Worm (Caenorhabditis elegans): Measurements from ENCODE around the gene glrx-5.

Gene glrx-5

DNA sequence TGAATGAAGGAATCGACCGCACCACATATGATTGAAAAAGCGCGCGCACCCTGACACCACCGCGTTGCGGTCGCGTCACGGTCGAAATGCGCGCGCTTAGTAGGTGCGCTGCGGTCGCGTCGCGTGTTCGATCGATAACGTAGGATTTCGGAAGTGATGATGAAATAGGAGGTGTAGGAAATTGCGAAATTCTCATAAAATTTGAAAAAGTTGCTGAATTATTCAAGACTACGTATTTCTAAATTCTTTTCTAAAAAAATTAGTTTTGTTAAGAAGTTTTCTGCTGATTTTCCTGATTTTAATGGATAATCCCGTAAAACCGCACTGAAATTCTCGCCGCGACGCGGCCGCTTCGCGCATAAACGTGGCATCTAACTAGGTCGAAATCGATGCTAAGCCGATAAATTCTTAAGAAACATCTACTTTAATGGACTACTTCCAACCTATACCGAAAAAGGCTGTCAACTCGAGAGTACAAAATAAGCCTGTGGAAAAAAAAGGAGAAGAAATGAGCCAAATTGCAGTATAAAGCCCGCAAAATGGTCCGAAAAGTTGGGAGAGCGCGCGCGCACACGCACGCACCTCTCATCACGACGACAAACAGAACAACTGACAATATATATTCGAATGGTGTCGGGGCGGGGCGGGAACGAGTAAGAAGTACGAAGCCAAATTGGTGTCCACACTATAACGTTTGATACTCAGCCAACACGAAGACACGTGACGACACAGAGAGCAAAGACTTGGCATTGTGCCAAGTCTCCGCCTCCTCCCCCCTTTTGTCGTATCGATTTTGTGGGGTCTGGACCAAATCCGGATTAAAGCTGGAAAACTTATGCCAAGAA is 5.0 kb downstream of the glrx-5 start, which contains the start of gene his-72 (continued):
- TF ChIP-seq nhr-47 (tag; optimal IDR thresholded peaks at IDR 0.05) (peak; percentile 66), mep-1 (tag; optimal IDR thresholded peaks at IDR 0.05) (peak; percentile 40), F16B12.6 (tag; optimal IDR thresholded peaks at IDR 0.05) (peak; percentile 17), efl-1 (optimal IDR thresholded peaks at IDR 0.05) (peak; percentile 43 to 56), efl-1 (GFP tag; optimal IDR thresholded peaks at IDR 0.05 in 1 of 2) (peak; percentile 54 to 89), mef-2 (tag; optimal IDR thresholded peaks at IDR 0.05) (no peak), nhr-237 (tag; optimal IDR thresholded peaks at IDR 0.05) (no peak), nhr-84 (tag; optimal IDR thresholded peaks at IDR 0.05) (no peak), sptf-1 (tag; optimal IDR thresholded peaks at IDR 0.05) (no peak), isw-1 (GFP tag; IDR thresholded peaks at IDR 0.05) (peak; percentile 36), unc-130 (tag; optimal IDR thresholded peaks at IDR 0.05) (peak; percentile 23), sup-37 (GFP tag; optimal IDR thresholded peaks at IDR 0.05) (no peak), nhr-28 (tag; optimal IDR thresholded peaks at IDR 0.05) (no peak), elt-3 (tag; optimal IDR thresholded peaks at IDR 0.05) (peak in 1 of 6 experiments; percentile 2), tlp-1 (tag; optimal IDR thresholded peaks at IDR 0.05) (no peak), hpl-2 (GFP tag; optimal IDR thresholded peaks at IDR 0.05) (no peak), unc-62 (GFP tag; optimal IDR thresholded peaks at IDR 0.05) (no peak), lin-14 (GFP tag; optimal IDR thresholded peaks at IDR 0.05) (peak; percentile 85)

DNA sequence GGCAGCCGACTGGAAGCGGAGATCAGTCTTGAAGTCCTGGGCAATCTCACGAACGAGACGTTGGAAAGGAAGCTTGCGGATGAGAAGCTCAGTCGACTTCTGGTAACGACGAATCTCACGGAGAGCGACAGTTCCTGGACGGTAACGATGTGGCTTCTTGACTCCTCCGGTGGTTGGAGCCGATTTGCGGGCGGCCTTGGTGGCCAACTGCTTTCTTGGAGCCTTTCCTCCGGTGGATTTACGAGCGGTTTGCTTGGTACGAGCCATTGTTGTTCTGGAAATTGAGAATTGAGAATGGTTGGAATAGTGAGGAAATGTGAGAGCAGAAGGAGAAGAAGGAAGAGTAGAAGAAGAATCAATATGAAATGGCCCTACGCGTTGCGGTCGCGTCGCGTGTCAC is 5.8 kb downstream of the glrx-5 start:
- TF ChIP-seq efl-1 (optimal IDR thresholded peaks at IDR 0.05): no peak
- TF ChIP-seq efl-1 (GFP tag; optimal IDR thresholded peaks at IDR 0.05 in 1 of 2): peak in 1 of 2 experiments; percentile 91
- TF ChIP-seq sox-4 (tag; optimal IDR thresholded peaks at IDR 0.05): no peak

DNA sequence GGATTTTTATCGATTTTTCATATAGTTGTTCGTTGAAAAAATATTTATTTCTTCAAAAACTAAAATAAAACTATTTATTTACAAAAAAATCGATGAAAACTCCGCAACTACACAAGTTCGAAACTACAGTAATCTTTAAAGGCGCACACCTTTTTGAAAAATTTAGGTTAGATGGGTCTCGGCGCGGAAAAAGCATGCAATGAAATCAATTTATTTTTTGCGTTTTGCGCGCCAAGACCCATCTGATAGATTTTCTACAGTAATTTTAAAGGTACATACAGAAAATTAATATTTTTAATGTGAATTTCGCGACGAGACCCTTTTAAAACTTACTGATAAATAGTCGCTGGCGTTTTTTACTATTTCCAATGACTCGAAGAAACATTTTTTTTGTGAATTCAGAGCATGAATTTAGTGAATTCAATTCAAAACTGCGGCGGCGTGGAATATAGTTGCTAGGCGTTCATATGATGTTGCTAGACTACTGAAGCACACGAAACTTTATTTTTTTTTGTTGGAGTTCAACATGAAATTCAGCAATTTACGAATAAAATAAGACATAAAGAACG is 6.6 kb downstream of the glrx-5 start, which contains the start of gene Y75B8A.33:
Y75B8A.33 (minus strand) TSS at position 385 of the 569 bp plus-strand sequence.
- no peak for TF ChIP-seq efl-1 (optimal IDR thresholded peaks at IDR 0.05)
- TF ChIP-seq efl-1 (GFP tag; optimal IDR thresholded peaks at IDR 0.05 in 1 of 2): peak in 1 of 2 experiments; percentile 60
- no peak for TF ChIP-seq hlh-4 (tag; optimal IDR thresholded peaks at IDR 0.05)
- peak; percentile 45 for TF ChIP-seq ztf-4 (tag; optimal IDR thresholded peaks at IDR 0.05)
- no peak for TF ChIP-seq C04F5.9 (tag; optimal IDR thresholded peaks at IDR 0.05)
- TF ChIP-seq ama-1 (optimal IDR thresholded peaks at IDR 0.05): peak; percentile 61
- TF ChIP-seq lsy-2 (tag; optimal IDR thresholded peaks at IDR 0.05): peak in 1 of 2 experiments; percentile 1
- TF ChIP-seq nhr-76 (tag; optimal IDR thresholded peaks at IDR 0.05): no peak

DNA sequence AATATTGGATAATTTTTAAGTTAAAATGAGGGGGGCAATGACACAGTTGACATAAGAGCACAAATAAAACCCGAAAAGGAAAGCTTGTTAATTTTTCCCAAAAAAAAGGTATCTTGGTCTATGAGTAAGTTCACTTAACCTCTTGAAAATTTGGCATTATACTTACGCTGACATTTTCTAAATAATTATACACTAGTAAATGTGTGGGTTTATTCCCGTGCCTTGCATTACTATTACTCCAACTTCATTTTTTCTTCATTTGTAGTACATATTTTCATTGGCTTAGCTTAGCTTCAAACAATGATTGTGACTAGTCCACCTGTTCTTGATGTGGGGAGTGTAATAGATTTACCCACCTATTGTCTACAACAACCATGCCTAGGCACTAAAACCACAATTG is 14.4 kb downstream of the glrx-5 start, which contains the start of gene Y75B8A.34:
Y75B8A.34 (plus strand) TSS at position 301 of the 400 bp plus-strand sequence.
- TF ChIP-seq zip-4 (GFP tag; optimal IDR thresholded peaks at IDR 0.05) (no peak), ceh-82 (tag; optimal IDR thresholded peaks at IDR 0.05) (no peak), hlh-4 (tag; optimal IDR thresholded peaks at IDR 0.05) (no peak), lin-39 (tag; optimal IDR thresholded peaks at IDR 0.05) (no peak), C34B4.2 (tag; optimal IDR thresholded peaks at IDR 0.05) (no peak), zag-1 (tag; optimal IDR thresholded peaks at IDR 0.05) (no peak), ets-5 (GFP tag; IDR thresholded peaks at IDR 0.05) (no peak), nhr-11 (tag; optimal IDR thresholded peaks at IDR 0.05) (no peak)

DNA sequence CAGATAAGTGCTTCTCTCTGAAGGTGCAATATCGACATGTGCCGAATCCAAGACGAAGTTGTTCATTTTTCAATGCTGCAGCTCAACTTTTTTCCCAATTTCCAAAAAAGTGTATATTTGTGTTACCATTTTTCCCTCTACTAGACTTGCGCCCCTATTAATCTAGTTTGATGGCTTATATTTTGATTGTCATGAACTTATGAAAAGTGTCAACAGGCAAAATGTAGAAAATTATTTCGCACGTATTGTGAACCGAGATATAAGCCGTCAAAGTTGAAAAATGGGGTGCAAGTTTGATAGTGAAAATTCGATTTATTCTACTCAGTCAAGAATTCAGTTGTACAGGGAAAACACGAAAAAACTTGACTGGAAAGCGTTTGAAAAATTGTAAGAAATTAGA is 15.2 kb downstream of the glrx-5 start, which contains the start of gene Y75B8A.32:
Y75B8A.32 (minus strand) TSS at position 101 of the 400 bp plus-strand sequence.
- TF ChIP-seq tlp-1 (tag; optimal IDR thresholded peaks at IDR 0.05) (no peak), ztf-11 (tag; optimal IDR thresholded peaks at IDR 0.05) (no peak), tbx-2 (tag; optimal IDR thresholded peaks at IDR 0.05) (no peak), mdl-1 (tag; optimal IDR thresholded peaks at IDR 0.05) (no peak), dpl-1 (GFP tag; optimal IDR thresholded peaks at IDR 0.05) (no peak), nhr-20 (tag; optimal IDR thresholded peaks at IDR 0.05) (no peak), jun-1 (tag; optimal IDR thresholded peaks at IDR 0.05) (no peak), ceh-8 (GFP tag; optimal IDR thresholded peaks at IDR 0.05) (no peak), unc-86 (tag; optimal IDR thresholded peaks at IDR 0.05) (no peak), ama-1 (optimal IDR thresholded peaks at IDR 0.05) (no peak), efl-3 (GFP tag; optimal IDR thresholded peaks at IDR 0.05) (no peak), fkh-4 (tag; optimal IDR thresholded peaks at IDR 0.05; ENCODE audit: borderline replicate concordance) (no peak), hlh-17 (GFP tag; optimal IDR thresholded peaks at IDR 0.05; ENCODE audit: borderline replicate concordance) (no peak), unc-30 (tag; optimal IDR thresholded peaks at IDR 0.05) (no peak)
